Fruit fly (Drosophila melanogaster) whole organism: ENCODE measurements around the gene CkIalpha.

Source experiments
- CG8478 ChIP-seq: fragments of >200 bp; optimal IDR thresholded peaks from 2 replicates; lab custom pipeline; 2018; ENCODE audit warnings: inconsistent platforms
- psq ChIP-seq: fragments of >200 bp; optimal IDR thresholded peaks from 2 replicates; lab custom pipeline; 2017

DNA sequence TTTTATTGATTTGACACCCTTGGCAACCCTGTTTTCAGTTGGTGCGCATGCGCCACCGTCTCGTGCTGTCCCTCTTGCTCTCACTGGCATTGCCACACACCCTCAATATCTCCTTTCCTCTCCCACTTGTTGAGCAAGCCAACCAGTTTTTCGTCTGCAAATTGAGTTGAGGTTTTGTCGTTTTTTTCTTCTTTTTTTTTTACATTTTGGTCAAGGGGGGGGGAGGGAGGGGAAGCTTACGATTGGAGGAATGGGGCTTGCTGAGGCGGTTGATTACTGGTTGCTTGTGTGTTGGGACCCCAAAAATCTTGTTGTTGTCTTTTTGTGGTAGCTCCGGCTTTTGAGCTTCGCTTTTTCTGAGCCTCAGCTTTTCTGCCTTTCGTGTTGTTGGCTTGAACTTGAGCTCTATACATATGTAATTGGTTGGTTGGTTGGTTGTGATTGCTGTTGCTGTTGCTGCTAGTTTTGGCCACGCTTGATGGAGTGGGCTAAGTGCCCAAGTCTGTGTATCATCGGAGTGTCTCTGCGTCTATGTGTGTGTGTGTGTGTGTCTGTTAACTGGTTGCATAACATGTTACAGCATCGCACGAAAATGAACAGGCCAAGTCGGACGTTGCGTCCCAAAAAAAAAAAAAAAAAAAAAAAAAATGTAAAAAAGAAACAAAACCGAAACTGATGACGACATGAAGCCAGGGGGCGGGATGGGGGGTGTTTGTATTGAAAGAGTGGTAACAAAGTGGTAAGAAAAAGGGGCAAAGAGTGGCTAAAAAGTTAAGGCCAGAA lies 23.3 kb downstream of the CkIalpha start:
- TF ChIP-seq CG8478 (lab: Kevin White, UChicago): no peak
- TF ChIP-seq psq (lab: Kevin White, UChicago): no peak
